Fruit fly (Drosophila melanogaster): ENCODE data around the gene Muc11A.
"Not testable (repeated sequence)": the region's sequence is repeated elsewhere in the genome, so short reads cannot be mapped to it uniquely, and the experiment has no call there.

Muc11A gene

dm6 chrX:12072718-12073117, 13.1 kb downstream of the Muc11A start, which contains the start of gene moon:
TSS of gene moon (minus strand) at chrX:12072818.
- TF ChIP-seq EcR (GFP tag; optimal IDR thresholded peaks at IDR 0.05) (no peak), Snoo (tag; optimal IDR thresholded peaks at IDR 0.05) (no peak), CG8301 (tag; optimal IDR thresholded peaks at IDR 0.05) (no peak), CG34367 (tag; optimal IDR thresholded peaks at IDR 0.05) (no peak), CG14655 (GFP tag; optimal IDR thresholded peaks at IDR 0.05) (no peak)

dm6 chrX:12073637-12074036, 14.0 kb downstream of the Muc11A start:
- TF ChIP-seq CG8159 (tag; optimal IDR thresholded peaks at IDR 0.05) (peak; percentile 24), CG32121 (GFP tag; IDR thresholded peaks at IDR 0.05) (no peak)

dm6 chrX:12075569-12075968, 16.0 kb downstream of the Muc11A start:
- no peak for TF ChIP-seq fd96Ca (GFP tag; IDR thresholded peaks at IDR 0.05)
- peak; percentile 11 for TF ChIP-seq CG9948 (tag; optimal IDR thresholded peaks at IDR 0.05)
- TF ChIP-seq CG8159 (tag; optimal IDR thresholded peaks at IDR 0.05), result peak; percentile 28
- TF ChIP-seq D1 (tag; optimal IDR thresholded peaks at IDR 0.05), result no peak
- TF ChIP-seq EcR (GFP tag; optimal IDR thresholded peaks at IDR 0.05), result no peak
- peak; percentile 25 for TF ChIP-seq CG15710 (tag; optimal IDR thresholded peaks at IDR 0.05)
- no peak for TF ChIP-seq Snoo (tag; optimal IDR thresholded peaks at IDR 0.05)
- no peak for TF ChIP-seq rn (GFP tag; IDR thresholded peaks at IDR 0.05)
- TF ChIP-seq CG13204 (GFP tag; optimal IDR thresholded peaks at IDR 0.05), result no peak
- TF ChIP-seq Ets98B (GFP tag; IDR thresholded peaks at IDR 0.05), result no peak
- peak; percentile 17; the same call in 1 of the 3 replicates for TF ChIP-seq CG4496 (GFP tag; IDR thresholded peaks at IDR 0.05)
- TF ChIP-seq CG34367 (tag; optimal IDR thresholded peaks at IDR 0.05), result no peak
- TF ChIP-seq CG14655 (GFP tag; optimal IDR thresholded peaks at IDR 0.05), result peak; percentile 24

dm6 chrX:12076243-12076642, 16.6 kb downstream of the Muc11A start:
- TF ChIP-seq rn (GFP tag; IDR thresholded peaks at IDR 0.05) (no peak), CG15710 (tag; optimal IDR thresholded peaks at IDR 0.05) (peak; percentile 21), CG17806 (tag; optimal IDR thresholded peaks at IDR 0.05) (peak; percentile 26), CG9948 (tag; optimal IDR thresholded peaks at IDR 0.05) (peak; percentile 21), CG14655 (GFP tag; optimal IDR thresholded peaks at IDR 0.05) (peak; percentile 21), CG34367 (tag; optimal IDR thresholded peaks at IDR 0.05) (peak; percentile 15), Ets98B (GFP tag; IDR thresholded peaks at IDR 0.05) (no peak), CG8159 (tag; optimal IDR thresholded peaks at IDR 0.05) (peak; percentile 59)

- TF ChIP-seq CG8159 (tag; optimal IDR thresholded peaks at IDR 0.05), result peak; percentile 20
- TF ChIP-seq gl (tag; optimal IDR thresholded peaks at IDR 0.05), result no peak
- no peak for TF ChIP-seq CG34367 (tag; optimal IDR thresholded peaks at IDR 0.05)
These were observed 22.6 kb downstream of the Muc11A start for dm6 chrX:12082244-12082643.

- TF ChIP-seq fd96Ca (GFP tag; IDR thresholded peaks at IDR 0.05) (no peak), gl (tag; optimal IDR thresholded peaks at IDR 0.05) (no peak), CG17806 (tag; optimal IDR thresholded peaks at IDR 0.05) (peak; percentile 7), CG8159 (tag; optimal IDR thresholded peaks at IDR 0.05) (peak; percentile 12)
These were observed 24.8 kb downstream of the Muc11A start for dm6 chrX:12084406-12084805.

- TF ChIP-seq CG14655 (GFP tag; optimal IDR thresholded peaks at IDR 0.05) (no peak), Ets98B (GFP tag; IDR thresholded peaks at IDR 0.05) (no peak), CG8159 (tag; optimal IDR thresholded peaks at IDR 0.05) (no peak), CG34367 (tag; optimal IDR thresholded peaks at IDR 0.05) (no peak), CG13204 (GFP tag; optimal IDR thresholded peaks at IDR 0.05) (no peak), CG17806 (tag; optimal IDR thresholded peaks at IDR 0.05) (no peak), D1 (tag; optimal IDR thresholded peaks at IDR 0.05) (no peak), Pif1B (GFP tag; optimal IDR thresholded peaks at IDR 0.05) (no peak), CG12605 (GFP tag; IDR thresholded peaks at IDR 0.05) (no peak), CG8301 (tag; optimal IDR thresholded peaks at IDR 0.05) (no peak), CG15710 (tag; optimal IDR thresholded peaks at IDR 0.05) (no peak), CG32121 (GFP tag; IDR thresholded peaks at IDR 0.05) (no peak), rn (GFP tag; IDR thresholded peaks at IDR 0.05) (no peak)
These were observed 26.1 kb downstream of the Muc11A start for dm6 chrX:12085694-12086093.

- TF ChIP-seq CG13204 (GFP tag; optimal IDR thresholded peaks at IDR 0.05); CG8301 (tag; optimal IDR thresholded peaks at IDR 0.05); CG32121 (GFP tag; IDR thresholded peaks at IDR 0.05): not testable (repeated sequence)
These were observed 27.3 kb downstream of the Muc11A start, which contains the start of gene CG15734 for dm6 chrX:12086925-12087324. TSS of gene CG15734 (minus strand) at chrX:12087025.
